Comparison of ENCODE assay signal across 5 worm cellular contexts in the genomic region with DNA sequence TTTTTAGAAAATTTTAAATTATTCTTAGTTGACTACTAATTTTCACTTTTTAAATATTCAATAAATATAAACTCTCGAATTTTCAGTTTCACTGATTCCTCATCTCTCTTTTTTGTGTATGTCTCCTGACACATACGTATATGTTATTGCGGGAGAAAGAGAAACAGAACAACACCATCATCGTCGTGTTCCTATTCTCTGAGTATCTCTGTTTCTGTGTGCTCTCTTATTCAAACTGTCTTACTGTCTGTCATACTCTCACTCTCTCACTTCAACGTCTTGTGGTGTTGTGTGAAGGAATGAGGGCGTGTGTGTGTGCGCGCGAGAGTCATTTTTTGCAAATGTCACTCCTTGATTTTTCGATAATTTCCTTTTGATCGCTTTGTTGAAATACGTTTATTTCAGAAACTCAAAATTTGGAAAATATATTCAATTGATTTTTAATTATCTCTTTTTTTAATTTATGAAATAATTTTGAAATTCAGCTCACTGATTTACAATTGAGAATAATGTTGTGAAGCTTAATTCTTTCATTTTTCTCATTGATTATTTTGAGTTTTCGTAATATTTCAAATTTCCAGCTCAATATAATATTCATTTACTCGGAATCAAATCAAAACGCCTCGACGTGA.
TF ChIP-seq lines count a peak whose summit lies in the region.

A gene (plus strand): TSS at position 582 of the 632 bp plus-strand sequence.

TF ChIP-seq in whole organism, L1 larva, 84 proteins besides CTCF, POLR2A, EP300 and RAD21 (continued from another document and continues in another):
- TF ChIP-seq irx-1 (tag; optimal IDR thresholded peaks at IDR 0.05; lab: Kevin White, UChicago) (peak; percentile 1), lsy-2 (tag; optimal IDR thresholded peaks at IDR 0.05; lab: Kevin White, UChicago) (peak; percentile 32 to 75), lin-13 (GFP tag; optimal IDR thresholded peaks at IDR 0.05; lab: Kevin White, UChicago) (peak; percentile 43), dpl-1 (GFP tag; optimal IDR thresholded peaks at IDR 0.05; lab: Kevin White, UChicago) (peak; percentile 31 to 48 (median 44)), ceh-8 (GFP tag; optimal IDR thresholded peaks at IDR 0.05; lab: Kevin White, UChicago) (no peak), zag-1 (tag; optimal IDR thresholded peaks at IDR 0.05; lab: Kevin White, UChicago) (no peak), hpl-2 (GFP tag; optimal IDR thresholded peaks at IDR 0.05; lab: Kevin White, UChicago) (no peak), unc-86 (tag; optimal IDR thresholded peaks at IDR 0.05; lab: Kevin White, UChicago) (no peak), ets-5 (GFP tag; IDR thresholded peaks at IDR 0.05; lab: Robert Waterston, UW) (no peak), mdl-1 (tag; optimal IDR thresholded peaks at IDR 0.05; lab: Kevin White, UChicago) (peak in 1 of 2 experiments; percentile 57), ztf-4 (tag; optimal IDR thresholded peaks at IDR 0.05; lab: Kevin White, UChicago) (peak; percentile 42), nhr-47 (tag; optimal IDR thresholded peaks at IDR 0.05; lab: Kevin White, UChicago) (peak; percentile 64), elt-3 (tag; optimal IDR thresholded peaks at IDR 0.05; lab: Kevin White, UChicago) (peak in 2 of 6 experiments; percentile 25 to 35), ces-1 (GFP tag; optimal IDR thresholded peaks at IDR 0.05; lab: Kevin White, UChicago) (no peak), nhr-19 (GFP tag; conservative IDR thresholded peaks at IDR 0.05; lab: Robert Waterston, UW) (no peak), nhr-20 (tag; optimal IDR thresholded peaks at IDR 0.05; lab: Kevin White, UChicago) (peak; percentile 61), mep-1 (tag; optimal IDR thresholded peaks at IDR 0.05; lab: Kevin White, UChicago) (peak; percentile 90), fkh-8 (tag; optimal IDR thresholded peaks at IDR 0.05; lab: Kevin White, UChicago) (peak; percentile 70), ztf-11 (tag; optimal IDR thresholded peaks at IDR 0.05; lab: Kevin White, UChicago) (no peak), skn-1 (tag; optimal IDR thresholded peaks at IDR 0.05; lab: Kevin White, UChicago) (no peak), lin-14 (GFP tag; optimal IDR thresholded peaks at IDR 0.05; lab: Kevin White, UChicago) (peak; percentile 95), unc-98 (GFP tag; IDR thresholded peaks at IDR 0.05; lab: Robert Waterston, UW) (no peak), nhr-71 (tag; optimal IDR thresholded peaks at IDR 0.05; lab: Kevin White, UChicago) (peak; percentile 76), ceh-82 (tag; optimal IDR thresholded peaks at IDR 0.05; lab: Kevin White, UChicago) (peak in 2 of 3 experiments; percentile 31 to 63), sup-37 (GFP tag; optimal IDR thresholded peaks at IDR 0.05; lab: Kevin White, UChicago) (no peak)

TF ChIP-seq in whole organism, L2 larva, 48 proteins besides CTCF, POLR2A, EP300 and RAD21 (continued from another document):
- peak; percentile 65 for TF ChIP-seq nhr-6 (tag; optimal IDR thresholded peaks at IDR 0.05; lab: Kevin White, UChicago)
- TF ChIP-seq dmd-4 (tag; optimal IDR thresholded peaks at IDR 0.05; lab: Kevin White, UChicago) = no peak
- peak; percentile 74 for TF ChIP-seq nhr-25 (tag; optimal IDR thresholded peaks at IDR 0.05; lab: Kevin White, UChicago)
- TF ChIP-seq unc-62 (GFP tag; optimal IDR thresholded peaks at IDR 0.05; lab: Kevin White, UChicago) = no peak
- TF ChIP-seq egl-27 (tag; optimal IDR thresholded peaks at IDR 0.05; lab: Kevin White, UChicago) = peak; percentile 33
- TF ChIP-seq alr-1 (tag; optimal IDR thresholded peaks at IDR 0.05; lab: Kevin White, UChicago) = no peak
- peak; percentile 12 for TF ChIP-seq mab-5 (tag; optimal IDR thresholded peaks at IDR 0.05; lab: Kevin White, UChicago)
- TF ChIP-seq ZK546.5 (tag; optimal IDR thresholded peaks at IDR 0.05; lab: Kevin White, UChicago) = no peak
- no peak for TF ChIP-seq snpc-4 (tag; optimal IDR thresholded peaks at IDR 0.05; lab: Kevin White, UChicago)
- TF ChIP-seq nhr-77 (tag; optimal IDR thresholded peaks at IDR 0.05; lab: Kevin White, UChicago) = no peak
- no peak for TF ChIP-seq lin-39 (tag; optimal IDR thresholded peaks at IDR 0.05; lab: Kevin White, UChicago)
- no peak for TF ChIP-seq mdl-1 (tag; optimal IDR thresholded peaks at IDR 0.05; lab: Kevin White, UChicago)
- peak; percentile 81 for TF ChIP-seq sma-9 (GFP tag; optimal IDR thresholded peaks at IDR 0.05; lab: Kevin White, UChicago)
- TF ChIP-seq sma-9 (tag; optimal IDR thresholded peaks at IDR 0.05; lab: Kevin White, UChicago) = no peak
- no peak for TF ChIP-seq nhr-11 (tag; optimal IDR thresholded peaks at IDR 0.05; lab: Kevin White, UChicago)
- no peak for TF ChIP-seq unc-39 (tag; optimal IDR thresholded peaks at IDR 0.05; lab: Kevin White, UChicago)
- no peak for TF ChIP-seq nhr-10 (tag; optimal IDR thresholded peaks at IDR 0.05; lab: Kevin White, UChicago)
- TF ChIP-seq gmeb-1 (tag; optimal IDR thresholded peaks at IDR 0.05; lab: Kevin White, UChicago) = peak; percentile 15
- TF ChIP-seq ceh-16 (tag; optimal IDR thresholded peaks at IDR 0.05; lab: Kevin White, UChicago) = no peak
- TF ChIP-seq ama-1 (optimal IDR thresholded peaks at IDR 0.05; lab: Kevin White, UChicago) = no peak
TF ChIP-seq in whole organism, L2 larva: peak in this region for 18.

TF ChIP-seq in whole organism, L3 larva, 47 proteins besides CTCF, POLR2A, EP300 and RAD21 (continued from another document):
- TF ChIP-seq pqm-1 (tag; optimal IDR thresholded peaks at IDR 0.05; lab: Kevin White, UChicago) (peak; percentile 35), ceh-16 (tag; optimal IDR thresholded peaks at IDR 0.05; lab: Kevin White, UChicago) (no peak), nhr-77 (tag; optimal IDR thresholded peaks at IDR 0.05; lab: Kevin White, UChicago) (no peak), fkh-10 (GFP tag; optimal IDR thresholded peaks at IDR 0.05; lab: Kevin White, UChicago) (no peak), ceh-82 (tag; optimal IDR thresholded peaks at IDR 0.05; lab: Kevin White, UChicago) (no peak), zag-1 (tag; optimal IDR thresholded peaks at IDR 0.05; lab: Kevin White, UChicago) (no peak), eor-1 (tag; optimal IDR thresholded peaks at IDR 0.05; lab: Kevin White, UChicago) (no peak), skn-1 (tag; optimal IDR thresholded peaks at IDR 0.05; lab: Kevin White, UChicago) (peak; percentile 41), ceh-28 (tag; optimal IDR thresholded peaks at IDR 0.05; lab: Kevin White, UChicago) (peak; percentile 65), egl-5 (tag; optimal IDR thresholded peaks at IDR 0.05; lab: Kevin White, UChicago) (no peak), sea-2 (GFP tag; optimal IDR thresholded peaks at IDR 0.05; lab: Kevin White, UChicago) (no peak), nfya-1 (tag; optimal IDR thresholded peaks at IDR 0.05; lab: Kevin White, UChicago; ENCODE audit: insufficient read depth) (peak; percentile 80), egl-27 (tag; optimal IDR thresholded peaks at IDR 0.05; lab: Kevin White, UChicago) (no peak), lin-15B (tag; optimal IDR thresholded peaks at IDR 0.05; lab: Kevin White, UChicago) (peak; percentile 61), elt-2 (tag; optimal IDR thresholded peaks at IDR 0.05; lab: Kevin White, UChicago) (peak; percentile 54), lin-39 (tag; optimal IDR thresholded peaks at IDR 0.05; lab: Kevin White, UChicago) (peak; percentile 27), unc-62 (GFP tag; optimal IDR thresholded peaks at IDR 0.05; lab: Kevin White, UChicago) (no peak)

TF ChIP-seq in whole organism, L4 larva, 104 proteins besides CTCF, POLR2A, EP300 and RAD21 (continued from another document):
- peak; percentile 88 for TF ChIP-seq mep-1 (tag; optimal IDR thresholded peaks at IDR 0.05; lab: Kevin White, UChicago)
- peak in 1 of 2 experiments; percentile 38 for TF ChIP-seq hif-1 (tag; optimal IDR thresholded peaks at IDR 0.05; lab: Kevin White, UChicago)
- TF ChIP-seq mes-2 (tag; optimal IDR thresholded peaks at IDR 0.05; lab: Kevin White, UChicago; ENCODE audit: poor library complexity, severe bottlenecking) = peak; percentile 67
- peak; percentile 68 for TF ChIP-seq mxl-3 (GFP tag; optimal IDR thresholded peaks at IDR 0.05; lab: Kevin White, UChicago)
- TF ChIP-seq F44E2.7 (GFP tag; IDR thresholded peaks at IDR 0.05; lab: Robert Waterston, UW) = no peak
- peak; percentile 47 for TF ChIP-seq lin-13 (GFP tag; optimal IDR thresholded peaks at IDR 0.05; lab: Kevin White, UChicago)
- TF ChIP-seq nhr-11 (tag; optimal IDR thresholded peaks at IDR 0.05; lab: Kevin White, UChicago) = peak; percentile 7
- peak; percentile 41 for TF ChIP-seq nhr-25 (tag; optimal IDR thresholded peaks at IDR 0.05; lab: Kevin White, UChicago; ENCODE audit: borderline replicate concordance, insufficient read depth)
- 0 out of 2 replicates have a peak, but pooled peaks have one; percentile 11 for TF ChIP-seq arid-1 (GFP tag; conservative IDR thresholded peaks at IDR 0.05; lab: Robert Waterston, UW)
- peak in 1 of 2 experiments; percentile 10 for TF ChIP-seq unc-62 (GFP tag; optimal IDR thresholded peaks at IDR 0.05 in 1 of 2; lab: Kevin White, UChicago)
- TF ChIP-seq unc-62 (tag; optimal IDR thresholded peaks at IDR 0.05; lab: Kevin White, UChicago) = no peak
- no peak for TF ChIP-seq skn-1 (tag; optimal IDR thresholded peaks at IDR 0.05; lab: Kevin White, UChicago)
- TF ChIP-seq tra-1 (GFP tag; IDR thresholded peaks at IDR 0.05; lab: Robert Waterston, UW) = no peak
- peak; percentile 12 for TF ChIP-seq nhr-48 (tag; optimal IDR thresholded peaks at IDR 0.05; lab: Kevin White, UChicago)
- TF ChIP-seq dpl-1 (GFP tag; optimal IDR thresholded peaks at IDR 0.05; lab: Kevin White, UChicago) = peak; percentile 40
- no peak for TF ChIP-seq saeg-2 (GFP tag; IDR thresholded peaks at IDR 0.05; lab: Robert Waterston, UW)
- TF ChIP-seq F37D6.2 (tag; optimal IDR thresholded peaks at IDR 0.05; lab: Kevin White, UChicago) = no peak

TF ChIP-seq in whole organism, young adult, 124 proteins besides CTCF, POLR2A, EP300 and RAD21 (continued from another document):
- TF ChIP-seq ztf-25 (GFP tag; IDR thresholded peaks at IDR 0.05; lab: Robert Waterston, UW) (no peak), pbrm-1 (GFP tag; IDR thresholded peaks at IDR 0.05; lab: Robert Waterston, UW) (no peak), lin-26 (GFP tag; IDR thresholded peaks at IDR 0.05; lab: Robert Waterston, UW) (peak; percentile 72; the same call in 1 of the 2 replicates), nhr-80 (tag; optimal IDR thresholded peaks at IDR 0.05; lab: Kevin White, UChicago) (peak; percentile 75), K11D2.4 (GFP tag; IDR thresholded peaks at IDR 0.05; lab: Robert Waterston, UW) (no peak), attf-5 (GFP tag; optimal IDR thresholded peaks at IDR 0.05; lab: Kevin White, UChicago) (peak; percentile 85), ZK185.1 (tag; optimal IDR thresholded peaks at IDR 0.05; lab: Kevin White, UChicago; ENCODE audit: poor library complexity, severe bottlenecking) (no peak), nfya-2 (GFP tag; IDR thresholded peaks at IDR 0.05; lab: Robert Waterston, UW) (no peak), F22D6.2 (tag; optimal IDR thresholded peaks at IDR 0.05; lab: Kevin White, UChicago) (no peak), snpc-4 (GFP tag; optimal IDR thresholded peaks at IDR 0.05; lab: Kevin White, UChicago) (no peak), snpc-4 (tag; optimal IDR thresholded peaks at IDR 0.05; lab: Kevin White, UChicago) (peak in 1 of 4 experiments; percentile 23), F37B4.10 (GFP tag; IDR thresholded peaks at IDR 0.05; lab: Robert Waterston, UW) (no peak), Y53G8AR.9 (GFP tag; conservative IDR thresholded peaks at IDR 0.05; lab: Robert Waterston, UW) (no peak), dpff-1 (tag; optimal IDR thresholded peaks at IDR 0.05; lab: Kevin White, UChicago) (no peak), C06A6.2 (GFP tag; conservative IDR thresholded peaks at IDR 0.05; lab: Robert Waterston, UW) (0 out of 2 replicates have a peak, but pooled peaks have one; percentile 11), ztf-18 (tag; optimal IDR thresholded peaks at IDR 0.05; lab: Kevin White, UChicago) (peak; percentile 23), T07F8.4 (tag; optimal IDR thresholded peaks at IDR 0.05; lab: Kevin White, UChicago) (no peak), mes-4 (tag; optimal IDR thresholded peaks at IDR 0.05; lab: Kevin White, UChicago) (no peak), tbx-9 (tag; optimal IDR thresholded peaks at IDR 0.05; lab: Kevin White, UChicago; ENCODE audit: borderline replicate concordance) (no peak)
